Worm (Caenorhabditis elegans) whole organism, dauer: Measurements from ENCODE around the gene C09H10.9.

ENCODE experiments used
- unc-62 ChIP-seq: sonication (generic microtip); optimal IDR thresholded peaks from 2 replicates; lab custom pipeline; 2017; ENCODE audit warnings: missing biosample characterization, missing genetic modification reagents, missing genetic modification characterization

Gene C09H10.9

ce11 chrII:11104162-11104561 lies at the start of gene C09H10.9:
Gene C09H10.9, plus strand, starts transcription at chrII:11104462.
- no peak for TF ChIP-seq unc-62 (GFP tag; lab: Kevin White, UChicago)

ce11 chrII:11055223-11055622 lies 49.0 kb upstream of the C09H10.9 start, which contains the start of gene F45E10.2:
Gene F45E10.2, minus strand, starts transcription at chrII:11055323.
- TF ChIP-seq unc-62 (GFP tag; lab: Kevin White, UChicago): no peak

ce11 chrII:11057256-11057655 lies 47.0 kb upstream of the C09H10.9 start:
- TF ChIP-seq unc-62 (GFP tag; lab: Kevin White, UChicago): no peak

ce11 chrII:11064191-11064695 lies 40.0 kb upstream of the C09H10.9 start:
- no peak for TF ChIP-seq unc-62 (GFP tag; lab: Kevin White, UChicago)

- no peak for TF ChIP-seq unc-62 (GFP tag; lab: Kevin White, UChicago)
Observed at ce11 chrII:11072565-11072964, 31.7 kb upstream of the C09H10.9 start.

- no peak for TF ChIP-seq unc-62 (GFP tag; lab: Kevin White, UChicago)
Observed at ce11 chrII:11076550-11076949, 27.7 kb upstream of the C09H10.9 start.

ce11 chrII:11086770-11087169 lies 17.5 kb upstream of the C09H10.9 start:
- no peak for TF ChIP-seq unc-62 (GFP tag; lab: Kevin White, UChicago)

ce11 chrII:11088137-11088536 lies 16.1 kb upstream of the C09H10.9 start:
- TF ChIP-seq unc-62 (GFP tag; lab: Kevin White, UChicago): no peak

- TF ChIP-seq unc-62 (GFP tag; lab: Kevin White, UChicago): no peak
Observed at ce11 chrII:11089356-11089755, 14.9 kb upstream of the C09H10.9 start, which contains the start of gene unc-53. Gene unc-53, minus strand, starts transcription at chrII:11089456.

- TF ChIP-seq unc-62 (GFP tag; lab: Kevin White, UChicago): no peak
Observed at ce11 chrII:11091577-11091976, 12.7 kb upstream of the C09H10.9 start.

ce11 chrII:11092413-11092812 lies 11.8 kb upstream of the C09H10.9 start, which contains the start of gene rpl-42:
Gene rpl-42, plus strand, starts transcription at chrII:11092713.
- TF ChIP-seq unc-62 (GFP tag; lab: Kevin White, UChicago): no peak

ce11 chrII:11094431-11094830 lies 9.8 kb upstream of the C09H10.9 start:
- no peak for TF ChIP-seq unc-62 (GFP tag; lab: Kevin White, UChicago)

ce11 chrII:11096233-11096632 lies 8.0 kb upstream of the C09H10.9 start, which contains the start of gene nbs-1:
Gene nbs-1, minus strand, starts transcription at chrII:11096478.
- no peak for TF ChIP-seq unc-62 (GFP tag; lab: Kevin White, UChicago)

- TF ChIP-seq unc-62 (GFP tag; lab: Kevin White, UChicago): no peak
Observed at ce11 chrII:11097154-11097887, 6.9 kb upstream of the C09H10.9 start, which contains the start of the genes rpl-36.A and nuo-1. Gene rpl-36.A, minus strand, starts transcription at chrII:11097204. Gene nuo-1, plus strand, starts transcription at chrII:11097837.

- TF ChIP-seq unc-62 (GFP tag; lab: Kevin White, UChicago): no peak
Observed at ce11 chrII:11099841-11100240, 4.4 kb upstream of the C09H10.9 start, which contains the start of gene C09H10.4. Gene C09H10.4, plus strand, starts transcription at chrII:11100141.

- no peak for TF ChIP-seq unc-62 (GFP tag; lab: Kevin White, UChicago)
Observed at ce11 chrII:11101171-11101570, 3.1 kb upstream of the C09H10.9 start.

- no peak for TF ChIP-seq unc-62 (GFP tag; lab: Kevin White, UChicago)
Observed at ce11 chrII:11103052-11103451, 1.2 kb upstream of the C09H10.9 start.
